Fruit fly (Drosophila melanogaster): ENCODE data around the gene CG14095.
A peak's percentile ranks its signal among the peaks of the same experiment; 100 is the strongest.

DNA sequence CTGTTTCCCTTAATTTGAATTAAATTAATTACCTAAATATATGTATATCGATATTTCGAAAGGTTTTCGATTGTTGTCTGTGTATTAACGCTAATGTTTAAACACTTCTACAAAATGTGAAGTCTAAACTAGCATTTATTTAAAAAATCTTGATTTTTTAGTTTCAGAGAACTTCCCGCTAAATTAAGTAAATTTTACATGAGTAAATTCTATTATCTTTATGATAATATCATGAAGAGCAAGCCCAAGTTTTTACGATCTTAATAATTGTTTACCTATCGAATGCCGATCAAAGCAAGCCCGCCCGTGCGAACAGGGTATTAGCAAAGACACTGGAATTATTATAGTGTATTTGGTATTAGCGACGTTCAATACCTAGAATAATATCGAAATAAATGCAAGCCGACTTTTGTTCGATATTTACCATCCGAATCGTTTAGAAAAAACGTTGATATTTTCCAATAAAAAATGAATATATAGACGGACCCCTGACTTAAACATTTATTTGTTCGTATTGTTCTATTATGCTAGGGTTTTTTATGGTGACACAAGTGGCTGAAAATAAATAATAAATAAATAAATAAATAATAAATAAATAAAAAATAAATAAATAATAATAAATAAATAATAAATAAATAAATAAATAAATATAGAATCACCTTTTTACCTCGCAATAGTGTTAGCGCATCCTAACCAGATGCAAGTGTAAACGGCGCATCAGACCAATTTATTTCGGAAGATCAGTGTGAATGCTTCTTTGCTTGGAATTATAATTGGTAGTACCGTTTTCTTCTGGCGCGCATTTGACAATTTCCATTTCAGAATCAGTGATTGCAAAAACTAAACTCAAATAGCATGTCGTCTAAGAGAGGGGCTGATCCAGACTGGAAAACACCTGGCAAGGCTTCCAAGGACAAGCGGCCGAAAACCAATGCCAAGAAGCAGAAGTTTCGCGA lies 17.9 kb downstream of the CG14095 start, which contains the start of the genes CG33062 and Chd3:
- TF ChIP-seq CG6163 (GFP tag; IDR thresholded peaks at IDR 0.05) (0 out of 3 replicates have a peak, but pooled peaks have one; percentile 9), CG16779 (tag; optimal IDR thresholded peaks at IDR 0.05) (no peak)
